Worm (Caenorhabditis elegans): Measurements from ENCODE around the gene scvp-1.

DNA sequence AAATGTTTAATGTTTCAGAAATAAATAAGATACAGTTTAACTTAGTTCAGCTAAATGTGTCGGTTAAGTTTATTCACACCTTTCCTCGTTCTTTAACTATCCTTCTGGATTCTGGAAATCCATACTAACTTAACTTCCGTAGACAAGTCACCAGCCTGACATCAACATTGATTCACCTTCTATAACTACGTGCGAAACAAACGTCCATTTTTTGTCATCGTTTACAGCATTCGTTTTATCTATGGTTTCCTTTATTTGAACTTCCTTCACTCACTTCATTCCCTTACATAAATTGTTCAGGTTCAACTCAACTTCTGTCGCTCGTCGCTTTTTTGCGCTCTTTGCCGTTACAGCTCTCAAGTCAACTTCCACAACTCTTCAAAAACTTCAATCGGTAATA lies 10.1 kb upstream of the scvp-1 start, which contains the start of gene F17C11.26:
- TF ChIP-seq tbx-11 (GFP tag; IDR thresholded peaks at IDR 0.05) (no peak), ama-1 (optimal IDR thresholded peaks at IDR 0.05) (no peak), ceh-13 (GFP tag; optimal IDR thresholded peaks at IDR 0.05) (no peak), ceh-36 (tag; optimal IDR thresholded peaks at IDR 0.05) (no peak), scrt-1 (GFP tag; IDR thresholded peaks at IDR 0.05) (no peak), F13C5.2 (tag; optimal IDR thresholded peaks at IDR 0.05) (no peak), tbx-37 (GFP tag; conservative IDR thresholded peaks at IDR 0.05) (no peak), hmg-4 (GFP tag; optimal IDR thresholded peaks at IDR 0.05) (no peak), flt-1 (GFP tag; IDR thresholded peaks at IDR 0.05) (no peak), hnd-1 (tag; optimal IDR thresholded peaks at IDR 0.05) (no peak)

Measured in whole organism, early embryonic.